Worm (Caenorhabditis elegans): ENCODE data around the gene dcr-1.

Gene dcr-1

ce11 chrIII:8121132-8121531 lies 41.1 kb upstream of the dcr-1 start, which contains the start of gene gei-8:
gei-8 (minus strand) TSS chrIII:8121232.
- TF ChIP-seq unc-98 (GFP tag; IDR thresholded peaks at IDR 0.05) (no peak), dsc-1 (tag; optimal IDR thresholded peaks at IDR 0.05) (peak; percentile 38)

ce11 chrIII:8117155-8117554 lies 37.1 kb upstream of the dcr-1 start:
- no peak for TF ChIP-seq C04F5.9 (tag; optimal IDR thresholded peaks at IDR 0.05)
- no peak for TF ChIP-seq lin-14 (GFP tag; optimal IDR thresholded peaks at IDR 0.05)
- TF ChIP-seq skn-1 (tag; optimal IDR thresholded peaks at IDR 0.05) = no peak
- no peak for TF ChIP-seq ceh-82 (tag; optimal IDR thresholded peaks at IDR 0.05)
- no peak for TF ChIP-seq nhr-85 (tag)
- TF ChIP-seq sup-37 (GFP tag; optimal IDR thresholded peaks at IDR 0.05) = no peak
- TF ChIP-seq lin-35 (GFP tag; optimal IDR thresholded peaks at IDR 0.05) = no peak
- no peak for TF ChIP-seq zag-1 (tag; optimal IDR thresholded peaks at IDR 0.05)
- TF ChIP-seq swsn-7 (tag; optimal IDR thresholded peaks at IDR 0.05) = no peak
- no peak for TF ChIP-seq blmp-1 (tag; optimal IDR thresholded peaks at IDR 0.05)
- TF ChIP-seq mep-1 (tag; optimal IDR thresholded peaks at IDR 0.05) = no peak
- TF ChIP-seq lin-13 (GFP tag; optimal IDR thresholded peaks at IDR 0.05) = no peak
- TF ChIP-seq hlh-17 (GFP tag; optimal IDR thresholded peaks at IDR 0.05; ENCODE audit: borderline replicate concordance) = no peak

DNA sequence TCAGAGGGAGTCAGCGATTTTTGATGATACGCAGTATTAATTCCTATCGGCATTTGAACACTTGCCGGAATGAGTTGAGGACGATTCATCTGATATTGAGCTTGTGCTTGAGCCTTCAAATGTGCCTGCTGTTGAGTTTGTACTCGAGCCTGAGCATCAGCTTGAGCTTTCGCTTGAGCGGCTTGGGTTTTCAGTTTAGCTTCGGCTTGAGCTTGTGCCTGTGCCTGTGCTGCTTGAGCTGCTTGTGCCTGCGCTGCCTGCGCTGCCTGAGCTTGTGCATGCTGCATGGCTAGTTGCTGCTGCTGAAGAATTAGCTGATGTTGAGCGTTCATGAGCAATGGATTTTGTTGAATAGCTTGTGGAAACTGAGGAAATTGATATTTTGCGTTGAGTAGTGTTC lies 35.8 kb upstream of the dcr-1 start:
- no peak for TF ChIP-seq egl-13 (tag; optimal IDR thresholded peaks at IDR 0.05)
- TF ChIP-seq unc-62 (GFP tag; optimal IDR thresholded peaks at IDR 0.05) = no peak

ce11 chrIII:8111347-8111746 lies 31.3 kb upstream of the dcr-1 start:
- TF ChIP-seq elt-3 (tag; optimal IDR thresholded peaks at IDR 0.05) (no peak), efl-1 (optimal IDR thresholded peaks at IDR 0.05) (no peak), efl-1 (GFP tag; optimal IDR thresholded peaks at IDR 0.05 in 1 of 2) (peak in 1 of 2 experiments; percentile 24)

DNA sequence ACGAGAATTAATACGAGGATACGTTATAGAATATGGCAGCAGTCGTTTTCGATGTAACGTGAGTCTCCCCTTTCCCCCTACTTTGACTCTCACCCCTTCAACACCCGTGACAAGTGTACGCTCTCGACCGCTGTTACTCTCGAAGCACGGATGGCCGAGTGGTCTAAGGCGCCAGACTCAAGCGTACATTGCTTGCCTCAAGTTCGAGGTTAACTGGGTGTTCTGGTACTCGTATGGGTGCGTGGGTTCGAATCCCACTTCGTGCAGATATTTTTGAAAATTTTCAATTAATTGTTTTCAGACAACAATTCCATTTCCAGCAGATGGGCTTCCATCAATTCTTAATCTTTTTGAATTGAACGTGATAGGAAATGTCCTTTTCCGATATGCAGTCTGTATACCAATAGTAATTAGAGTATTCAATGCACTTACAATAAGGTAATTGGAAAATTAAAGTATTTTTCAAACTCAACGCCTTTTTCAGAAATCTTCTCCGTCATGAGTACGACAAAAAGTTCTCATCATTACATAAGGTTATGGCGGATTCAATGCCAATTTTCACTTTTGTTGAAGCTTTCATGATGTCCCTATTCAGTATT lies 29.5 kb upstream of the dcr-1 start:
- TF ChIP-seq snpc-4 (tag; optimal IDR thresholded peaks at IDR 0.05) (peak; percentile 24), ceh-82 (tag; optimal IDR thresholded peaks at IDR 0.05) (peak in 2 of 3 experiments; percentile 32 to 74), nhr-28 (tag; optimal IDR thresholded peaks at IDR 0.05) (no peak), rnt-1 (tag; optimal IDR thresholded peaks at IDR 0.05) (peak; percentile 86), mdl-1 (tag; optimal IDR thresholded peaks at IDR 0.05) (peak in 1 of 2 experiments; percentile 80), fkh-4 (tag; optimal IDR thresholded peaks at IDR 0.05; ENCODE audit: borderline replicate concordance) (no peak), zag-1 (tag; optimal IDR thresholded peaks at IDR 0.05) (no peak), hlh-17 (GFP tag; optimal IDR thresholded peaks at IDR 0.05; ENCODE audit: borderline replicate concordance) (no peak), ztf-11 (tag; optimal IDR thresholded peaks at IDR 0.05) (peak in 1 of 2 experiments; percentile 51), hpl-2 (GFP tag; optimal IDR thresholded peaks at IDR 0.05) (no peak), nhr-85 (tag) (peak; percentile 78), irx-1 (tag; optimal IDR thresholded peaks at IDR 0.05) (peak; percentile 55), Y116A8C.19 (tag; optimal IDR thresholded peaks at IDR 0.05; ENCODE audit: borderline replicate concordance) (no peak), unc-62 (GFP tag; optimal IDR thresholded peaks at IDR 0.05) (no peak), mef-2 (tag; optimal IDR thresholded peaks at IDR 0.05) (no peak), blmp-1 (tag; optimal IDR thresholded peaks at IDR 0.05) (peak; percentile 19), grh-1 (GFP tag; IDR thresholded peaks at IDR 0.05) (no peak), lin-35 (GFP tag; optimal IDR thresholded peaks at IDR 0.05) (peak; percentile 66 to 85), aly-2 (tag; optimal IDR thresholded peaks at IDR 0.05) (peak; percentile 63), lsy-2 (tag; optimal IDR thresholded peaks at IDR 0.05) (peak; percentile 70 to 89), hlh-4 (tag; optimal IDR thresholded peaks at IDR 0.05) (no peak), nhr-19 (GFP tag; conservative IDR thresholded peaks at IDR 0.05) (peak; percentile 74), lir-3 (tag; optimal IDR thresholded peaks at IDR 0.05; ENCODE audit: poor library complexity) (peak; percentile 41), nhr-76 (tag; optimal IDR thresholded peaks at IDR 0.05) (no peak), unc-30 (tag; optimal IDR thresholded peaks at IDR 0.05) (no peak), nhr-47 (tag; optimal IDR thresholded peaks at IDR 0.05) (peak; percentile 83), pax-3 (tag; optimal IDR thresholded peaks at IDR 0.05) (peak; percentile 55), fkh-10 (GFP tag; optimal IDR thresholded peaks at IDR 0.05) (peak; percentile 60), nhr-12 (tag; optimal IDR thresholded peaks at IDR 0.05) (no peak), ztf-4 (tag; optimal IDR thresholded peaks at IDR 0.05) (no peak), elt-3 (tag; optimal IDR thresholded peaks at IDR 0.05) (peak in 2 of 6 experiments; percentile 22 to 24), C34B4.2 (tag; optimal IDR thresholded peaks at IDR 0.05) (no peak)

Data from whole organism, L1 larva.